Fruit fly (Drosophila melanogaster): Measurements from ENCODE around the gene CG15771.

CG15771 gene

DNA sequence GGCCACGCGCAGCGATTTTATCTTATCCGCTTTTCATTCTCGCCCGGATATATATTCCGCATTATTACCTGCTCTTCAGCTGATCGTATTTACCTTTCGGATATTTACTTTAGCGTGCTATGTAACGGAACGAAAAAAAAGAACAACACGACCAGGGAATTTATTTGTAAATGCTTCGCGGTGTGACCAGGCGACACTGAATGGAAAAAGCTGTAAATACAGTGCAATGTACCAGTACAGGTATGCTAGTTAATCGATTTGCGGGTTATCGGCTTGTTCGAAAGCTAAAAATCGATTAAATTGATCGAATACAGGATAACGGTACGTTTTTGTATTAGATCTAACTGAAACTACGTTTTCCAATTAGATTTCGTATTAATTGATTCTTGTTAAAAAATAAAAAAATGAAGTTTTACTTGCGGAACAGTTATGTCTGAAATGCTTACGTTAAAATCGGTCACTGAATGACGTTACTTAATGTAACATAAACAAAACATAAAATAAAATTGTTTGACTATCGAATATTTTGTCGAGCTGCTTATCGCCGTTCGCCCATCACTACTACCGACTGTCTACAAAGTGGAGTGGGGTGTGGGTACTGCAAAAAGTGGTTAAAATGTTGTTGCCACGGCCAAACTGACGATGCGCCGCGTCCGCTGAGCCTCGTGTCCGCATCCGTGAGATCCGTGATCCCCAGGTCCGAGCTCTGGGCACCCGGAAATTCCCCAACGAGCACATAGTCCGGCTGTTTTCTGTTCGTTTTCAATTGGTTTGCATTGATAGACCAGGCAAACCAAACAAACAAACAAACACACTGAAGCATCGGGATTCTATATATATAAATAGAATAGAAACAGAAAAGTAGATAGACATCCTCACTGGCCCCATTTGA, 8.9 kb downstream of the CG15771 start, which contains the start of the genes MAPk-Ak2 and CG42699 (continued):
- peak; percentile 81 for TF ChIP-seq CG2678 (tag; optimal IDR thresholded peaks at IDR 0.05)
- peak; percentile 46; the same call in 1 of the 3 replicates for TF ChIP-seq Doc3 (GFP tag; IDR thresholded peaks at IDR 0.05; ENCODE audit: partially characterized antibody)
- peak; percentile 49 for TF ChIP-seq Mad (GFP tag; optimal IDR thresholded peaks at IDR 0.05)
- TF ChIP-seq CG18619 (GFP tag; optimal IDR thresholded peaks at IDR 0.05), result peak; percentile 85
- peak; percentile 40; the same call in 1 of the 2 replicates for TF ChIP-seq toy (GFP tag; IDR thresholded peaks at IDR 0.05)
- TF ChIP-seq Rx (GFP tag; IDR thresholded peaks at IDR 0.05), result no peak
- TF ChIP-seq CG17328 (GFP tag; IDR thresholded peaks at IDR 0.05), result peak; percentile 42; the same call in 1 of the 2 replicates
- TF ChIP-seq otp (GFP tag; IDR thresholded peaks at IDR 0.05), result peak; percentile 76; the same call in 1 of the 3 replicates
- peak; percentile 67 for TF ChIP-seq CG3163 (GFP tag; optimal IDR thresholded peaks at IDR 0.05)
- peak; percentile 73 for TF ChIP-seq ERR (GFP tag; optimal IDR thresholded peaks at IDR 0.05)
- peak; percentile 23; the same call in 1 of the 2 replicates for TF ChIP-seq CG10366 (GFP tag; IDR thresholded peaks at IDR 0.05)
- TF ChIP-seq danr (GFP tag; IDR thresholded peaks at IDR 0.05), result peak; percentile 57; the same call in 1 of the 2 replicates
- TF ChIP-seq hkb (optimal IDR thresholded peaks at IDR 0.05), result no peak
- peak; percentile 83 for TF ChIP-seq hkb (GFP tag; IDR thresholded peaks at IDR 0.05)
- TF ChIP-seq CG9876 (GFP tag; optimal IDR thresholded peaks at IDR 0.05), result peak; percentile 65
- no peak for TF ChIP-seq crol (GFP tag; IDR thresholded peaks at IDR 0.05)
- TF ChIP-seq Ravus (GFP tag; IDR thresholded peaks at IDR 0.05), result no peak
- TF ChIP-seq Ets97D (GFP tag; optimal IDR thresholded peaks at IDR 0.05), result peak; percentile 58
- TF ChIP-seq CG13123 (GFP tag; optimal IDR thresholded peaks at IDR 0.05), result peak; percentile 89
- peak; percentile 69 for TF ChIP-seq gem (tag; optimal IDR thresholded peaks at IDR 0.05)
- TF ChIP-seq CG2875 (GFP tag; optimal IDR thresholded peaks at IDR 0.05), result peak; percentile 88
- TF ChIP-seq fru (optimal IDR thresholded peaks at IDR 0.05), result no peak
- TF ChIP-seq lola (GFP tag; optimal IDR thresholded peaks at IDR 0.05), result peak in 1 of 3 experiments; percentile 64
- peak; percentile 94 for TF ChIP-seq nerfin-1 (tag; optimal IDR thresholded peaks at IDR 0.05)
- TF ChIP-seq Spps (tag; optimal IDR thresholded peaks at IDR 0.05), result peak; percentile 51
- TF ChIP-seq psq (GFP tag; optimal IDR thresholded peaks at IDR 0.05), result peak; percentile 71
- TF ChIP-seq CG9609 (GFP tag; optimal IDR thresholded peaks at IDR 0.05), result peak; percentile 58
- peak; percentile 80 for TF ChIP-seq Hey (tag; optimal IDR thresholded peaks at IDR 0.05)
- TF ChIP-seq CG6654 (GFP tag; optimal IDR thresholded peaks at IDR 0.05), result no peak
- peak; percentile 62 for TF ChIP-seq cwo (GFP tag; optimal IDR thresholded peaks at IDR 0.05)
- TF ChIP-seq CG18476 (GFP tag; optimal IDR thresholded peaks at IDR 0.05), result peak; percentile 49
- peak; percentile 88 for TF ChIP-seq CG11398 (GFP tag; optimal IDR thresholded peaks at IDR 0.05)
- peak; percentile 85 for TF ChIP-seq fd102C (GFP tag; optimal IDR thresholded peaks at IDR 0.05)
- no peak for TF ChIP-seq CG1832 (GFP tag; optimal IDR thresholded peaks at IDR 0.05)
- peak; percentile 80 for TF ChIP-seq CG7556 (GFP tag; optimal IDR thresholded peaks at IDR 0.05)
- TF ChIP-seq pb (GFP tag; optimal IDR thresholded peaks at IDR 0.05), result peak; percentile 75
- TF ChIP-seq esg (GFP tag; conservative IDR thresholded peaks at IDR 0.05), result no peak
- TF ChIP-seq CHES-1-like (GFP tag; optimal IDR thresholded peaks at IDR 0.05), result peak; percentile 87
- TF ChIP-seq Antp (GFP tag; optimal IDR thresholded peaks at IDR 0.05), result peak; percentile 53
- peak; percentile 74 for TF ChIP-seq CG6854 (GFP tag; optimal IDR thresholded peaks at IDR 0.05)
- TF ChIP-seq knrl (GFP tag; IDR thresholded peaks at IDR 0.05; ENCODE audit: partially characterized antibody), result peak; percentile 56; the same call in 2 of the 3 replicates
- TF ChIP-seq stwl (tag; optimal IDR thresholded peaks at IDR 0.05), result peak; percentile 63
- peak; percentile 59 for TF ChIP-seq CG12769 (tag; optimal IDR thresholded peaks at IDR 0.05)
- no peak for TF ChIP-seq cas (GFP tag; IDR thresholded peaks at IDR 0.05)
- peak; percentile 76 for TF ChIP-seq NfI (GFP tag; optimal IDR thresholded peaks at IDR 0.05)
- TF ChIP-seq onecut (GFP tag; IDR thresholded peaks at IDR 0.05), result peak; percentile 82
- TF ChIP-seq CG16863 (GFP tag; optimal IDR thresholded peaks at IDR 0.05), result peak; percentile 78
- peak; percentile 59; the same call in 1 of the 2 replicates for TF ChIP-seq CG3847 (GFP tag; IDR thresholded peaks at IDR 0.05)
- TF ChIP-seq CG10979 (tag; optimal IDR thresholded peaks at IDR 0.05), result no peak

All from whole organism, embryonic.